Worm (Caenorhabditis elegans): ENCODE data around the gene idpp-12.
"Not testable (repeated sequence)": the region's sequence is repeated elsewhere in the genome, so short reads cannot be mapped to it uniquely, and the experiment has no call there.

Gene idpp-12

DNA sequence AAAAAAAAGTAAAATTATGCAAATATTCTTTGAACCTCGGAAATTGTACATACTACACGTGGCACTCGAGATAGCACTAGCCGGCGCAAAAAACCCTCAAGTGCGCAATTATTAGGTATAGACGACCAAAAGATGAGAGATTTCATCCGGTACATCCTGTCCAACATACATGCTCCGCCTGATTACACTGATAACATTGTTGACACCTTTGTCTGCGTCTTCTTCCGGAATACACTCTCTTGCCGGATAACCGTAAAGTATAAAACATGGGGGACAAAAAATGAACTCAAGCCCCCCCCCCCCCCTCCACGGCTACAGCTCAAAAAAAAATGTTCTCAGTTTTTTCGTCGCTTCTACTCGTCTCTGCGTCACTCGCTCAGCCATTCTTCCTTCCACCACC is 5.5 kb upstream of the idpp-12 start, which contains the start of gene W08E12.6:
TSS of gene W08E12.6 (plus strand) at position 301 of the 400 bp plus-strand sequence.
- TF ChIP-seq syd-9 (tag; optimal IDR thresholded peaks at IDR 0.05): no peak
- TF ChIP-seq ceh-9 (tag; optimal IDR thresholded peaks at IDR 0.05): no peak
- TF ChIP-seq ceh-30 (tag; optimal IDR thresholded peaks at IDR 0.05): no peak
- no peak for TF ChIP-seq nfya-1 (tag; optimal IDR thresholded peaks at IDR 0.05)

DNA sequence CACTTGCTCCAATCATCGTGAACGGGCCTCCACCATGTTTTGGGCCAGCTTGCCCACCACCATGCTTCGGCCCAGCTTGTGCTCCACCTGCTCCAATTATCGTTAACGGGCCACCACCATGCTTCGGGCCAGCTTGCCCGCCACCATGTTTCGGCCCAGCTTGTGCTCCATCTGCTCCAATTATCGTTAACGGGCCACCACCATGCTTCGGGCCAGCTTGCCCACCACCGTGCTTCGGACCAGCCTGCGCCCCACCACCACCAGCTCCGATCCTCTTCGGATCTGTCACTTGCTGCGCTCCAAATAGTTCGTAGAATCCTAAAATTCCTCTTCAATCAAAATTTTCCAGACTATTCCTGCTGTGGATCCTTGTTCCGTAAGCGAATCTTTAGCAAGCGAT is 4.6 kb upstream of the idpp-12 start:
- TF ChIP-seq madf-2 (tag; optimal IDR thresholded peaks at IDR 0.05) (no peak), ref-2 (tag; optimal IDR thresholded peaks at IDR 0.05) (no peak), syd-9 (tag; optimal IDR thresholded peaks at IDR 0.05) (no peak), F13H6.1 (tag; optimal IDR thresholded peaks at IDR 0.05) (no peak), ceh-24 (tag; optimal IDR thresholded peaks at IDR 0.05) (no peak), sox-2 (GFP tag; IDR thresholded peaks at IDR 0.05) (no peak), hlh-30 (tag; optimal IDR thresholded peaks at IDR 0.05; ENCODE audit: insufficient read depth) (no peak), tbx-2 (tag; optimal IDR thresholded peaks at IDR 0.05) (no peak), ceh-30 (tag; optimal IDR thresholded peaks at IDR 0.05) (no peak), sdc-2 (tag; optimal IDR thresholded peaks at IDR 0.05) (no peak), nfya-1 (tag; optimal IDR thresholded peaks at IDR 0.05) (no peak), unc-86 (tag; optimal IDR thresholded peaks at IDR 0.05) (no peak), ceh-6 (GFP tag; optimal IDR thresholded peaks at IDR 0.05) (no peak)

DNA sequence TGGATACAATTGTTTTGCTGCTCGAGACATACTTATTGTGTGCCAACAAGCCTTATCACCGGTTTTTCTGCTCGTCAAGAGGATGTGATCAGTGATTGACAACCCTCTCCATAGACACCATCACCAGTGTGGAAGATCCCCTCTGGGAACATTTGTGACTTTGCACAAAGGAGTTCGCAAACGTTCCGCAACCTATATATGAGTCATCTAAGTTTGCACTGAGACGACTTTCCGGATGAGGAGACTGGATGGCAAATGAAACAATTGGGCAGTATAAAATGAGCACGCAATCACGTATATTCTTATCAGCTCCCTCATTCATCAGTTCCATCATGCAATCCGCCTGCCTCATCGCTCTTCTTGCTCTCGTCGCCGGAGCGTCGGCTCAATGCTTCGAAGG is 3.3 kb upstream of the idpp-12 start, which contains the start of gene W08E12.5:
TSS of gene W08E12.5 (plus strand) at position 301 of the 400 bp plus-strand sequence.
- TF ChIP-seq hlh-6 (tag; optimal IDR thresholded peaks at IDR 0.05) (no peak), hlh-15 (tag; optimal IDR thresholded peaks at IDR 0.05) (no peak), zip-5 (tag; optimal IDR thresholded peaks at IDR 0.05) (no peak), C38D4.7 (GFP tag; optimal IDR thresholded peaks at IDR 0.05) (no peak), rnt-1 (tag; optimal IDR thresholded peaks at IDR 0.05) (no peak)

DNA sequence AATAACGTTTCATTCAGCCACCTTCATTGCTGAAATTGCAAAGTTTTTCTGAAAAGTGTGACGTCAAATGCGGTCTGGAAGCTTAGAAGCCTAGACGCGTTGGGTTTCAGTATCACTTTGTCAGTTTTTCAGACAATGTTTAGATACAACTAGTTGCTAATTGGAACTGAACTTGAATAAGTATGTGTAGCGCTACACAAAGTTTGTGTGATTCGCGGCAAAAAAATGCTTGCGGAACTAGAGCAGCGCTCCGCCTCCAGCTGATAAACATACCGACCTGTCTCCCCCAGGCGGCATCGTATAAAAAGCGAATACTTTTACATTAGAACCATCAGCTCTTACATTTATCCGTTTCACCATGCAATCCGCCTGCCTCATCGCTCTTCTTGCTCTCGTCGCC is 1.7 kb upstream of the idpp-12 start, which contains the start of gene W08E12.4:
TSS of gene W08E12.4 (plus strand) at position 301 of the 400 bp plus-strand sequence.
- TF ChIP-seq tbx-2 (tag; optimal IDR thresholded peaks at IDR 0.05); pha-2 (tag; optimal IDR thresholded peaks at IDR 0.05); T23F11.4 (GFP tag; optimal IDR thresholded peaks at IDR 0.05): not testable (repeated sequence)

DNA sequence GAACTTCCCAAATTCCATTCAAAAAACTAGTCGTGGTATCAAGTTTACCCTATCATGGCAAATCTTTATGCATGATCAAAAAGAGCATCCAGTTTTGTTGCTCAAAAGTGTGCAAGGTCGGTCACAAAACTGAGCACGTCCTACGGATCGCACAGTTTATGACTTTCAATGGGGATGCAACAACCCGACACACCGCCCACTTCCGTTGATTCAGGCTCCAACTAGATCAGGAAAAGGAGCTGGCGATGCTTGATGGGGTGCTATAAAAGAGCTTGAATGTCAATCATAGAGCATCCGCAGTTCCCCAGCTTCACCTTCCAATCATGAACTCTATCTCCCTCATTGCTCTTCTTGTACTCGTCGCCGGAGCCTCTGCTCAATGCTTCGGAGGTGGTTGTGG is 1.8 kb downstream of the idpp-12 start, which contains the start of gene W08E12.2:
TSS of gene W08E12.2 (plus strand) at position 301 of the 400 bp plus-strand sequence.
- no peak for TF ChIP-seq Y22D7AL.16 (tag; optimal IDR thresholded peaks at IDR 0.05)
- TF ChIP-seq fax-1 (tag; optimal IDR thresholded peaks at IDR 0.05): no peak
- no peak for TF ChIP-seq pha-4 (tag; optimal IDR thresholded peaks at IDR 0.05)
- no peak for TF ChIP-seq nhr-11 (tag; optimal IDR thresholded peaks at IDR 0.05)
- no peak for TF ChIP-seq hlh-8 (tag; optimal IDR thresholded peaks at IDR 0.05)
- TF ChIP-seq K02D7.2 (tag; optimal IDR thresholded peaks at IDR 0.05): no peak
- TF ChIP-seq hlh-30 (tag; optimal IDR thresholded peaks at IDR 0.05; ENCODE audit: insufficient read depth): no peak
- no peak for TF ChIP-seq ama-1 (optimal IDR thresholded peaks at IDR 0.05)
- TF ChIP-seq C38D4.7 (GFP tag; optimal IDR thresholded peaks at IDR 0.05): no peak
- TF ChIP-seq nfya-1 (tag; optimal IDR thresholded peaks at IDR 0.05): no peak
- no peak for TF ChIP-seq ceh-18 (tag; optimal IDR thresholded peaks at IDR 0.05)

DNA sequence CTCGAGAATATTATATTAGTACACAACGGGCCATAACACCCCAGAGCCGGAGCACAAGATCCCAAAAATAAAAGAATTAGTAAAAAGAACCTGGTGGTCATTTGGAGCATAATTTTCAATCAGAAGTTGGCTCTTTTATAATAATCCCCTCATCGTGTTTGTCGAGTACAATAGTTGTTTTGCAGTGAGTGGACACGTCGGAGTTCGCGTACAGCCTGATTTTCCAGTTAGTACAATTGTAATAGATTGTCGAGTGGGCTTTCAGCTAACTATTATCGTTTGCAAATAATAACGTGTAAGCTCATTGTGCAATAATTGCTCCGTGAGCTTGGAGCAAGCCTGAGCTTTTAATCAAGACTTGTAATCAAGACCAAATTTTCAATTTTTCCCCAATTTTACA is 3.7 kb downstream of the idpp-12 start, which contains the start of gene W08E12.9:
TSS of gene W08E12.9 (minus strand) at position 101 of the 400 bp plus-strand sequence.
- TF ChIP-seq ceh-48 (tag; optimal IDR thresholded peaks at IDR 0.05) (no peak), F13H6.1 (tag; optimal IDR thresholded peaks at IDR 0.05) (no peak), ceh-24 (tag; optimal IDR thresholded peaks at IDR 0.05) (no peak), gmeb-2 (tag; optimal IDR thresholded peaks at IDR 0.05) (no peak), sdc-2 (tag; optimal IDR thresholded peaks at IDR 0.05) (no peak), hlh-13 (GFP tag; optimal IDR thresholded peaks at IDR 0.05) (no peak), hlh-30 (tag; optimal IDR thresholded peaks at IDR 0.05; ENCODE audit: insufficient read depth) (no peak), dve-1 (tag; optimal IDR thresholded peaks at IDR 0.05) (no peak), ceh-19 (GFP tag; optimal IDR thresholded peaks at IDR 0.05) (no peak), elt-4 (tag; optimal IDR thresholded peaks at IDR 0.05) (no peak), C08G9.2 (tag; optimal IDR thresholded peaks at IDR 0.05) (no peak), zip-5 (tag; optimal IDR thresholded peaks at IDR 0.05) (no peak), dmd-4 (tag; optimal IDR thresholded peaks at IDR 0.05; ENCODE audit: borderline replicate concordance) (no peak), ztf-16 (tag; optimal IDR thresholded peaks at IDR 0.05) (no peak), pha-4 (tag; optimal IDR thresholded peaks at IDR 0.05) (no peak), ceh-22 (tag; optimal IDR thresholded peaks at IDR 0.05) (no peak), che-1 (tag; optimal IDR thresholded peaks at IDR 0.05) (no peak), pha-2 (tag; optimal IDR thresholded peaks at IDR 0.05) (no peak), unc-3 (GFP tag; conservative IDR thresholded peaks at IDR 0.05) (no peak), unc-3 (tag; optimal IDR thresholded peaks at IDR 0.05) (no peak), madf-2 (tag; optimal IDR thresholded peaks at IDR 0.05) (no peak)
